Worm (Caenorhabditis elegans) whole organism, L4 larva: ENCODE measurements around the gene pas-7.

ENCODE experiments used
- pqm-1 ChIP-seq: sonication (generic microtip); optimal IDR thresholded peaks from 2 replicates; lab custom pipeline; 2017; ENCODE audit warnings: missing biosample characterization, missing genetic modification characterization
- snpc-4 ChIP-seq: fragments of 150-350 bp; optimal IDR thresholded peaks from 2 replicates; lab custom pipeline; 2014; ENCODE audit warnings: missing biosample characterization, missing genetic modification characterization
- unc-62 ChIP-seq, 3 experiments: fragments of 150-350 bp in 1 of 3; sonication (generic microtip); optimal IDR thresholded peaks in 2 of 3; peaks in 1 of 3; 1 replicate in 1 of 3; 2 replicates in 2 of 3; lab custom pipeline; 2014 to 2017; ENCODE audit warnings: missing biosample characterization in 3 of 3, missing genetic modification characterization in 3 of 3, missing genetic modification reagents in 3 of 3, missing genotype in 1 of 3

DNA sequence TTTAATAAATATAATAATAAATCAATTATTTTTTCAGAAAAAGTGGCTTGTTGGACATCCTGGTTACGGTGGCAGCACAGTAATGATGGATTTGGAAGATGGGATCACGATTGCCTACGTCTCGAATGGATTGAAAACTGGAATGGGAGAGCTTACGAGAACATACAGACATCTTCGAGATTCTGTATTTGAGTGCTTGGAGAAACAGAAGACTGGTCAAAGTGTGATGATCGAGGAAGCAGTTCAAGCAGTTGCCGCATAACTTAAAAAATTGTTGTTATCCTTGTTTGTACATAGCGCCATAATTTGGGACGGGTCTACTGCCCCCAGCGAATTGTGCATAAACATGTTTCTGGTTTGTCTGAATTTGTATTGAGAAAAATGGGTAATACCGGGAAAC lies 1.2 kb downstream of the pas-7 start:
- no peak for TF ChIP-seq pqm-1 (tag; lab: Kevin White, UChicago)
- TF ChIP-seq snpc-4, result no peak
- no peak for TF ChIP-seq unc-62 (GFP tag; optimal IDR thresholded peaks at IDR 0.05 in 1 of 2; lab: Kevin White, UChicago)
- no peak for TF ChIP-seq unc-62 (tag; optimal IDR thresholded peaks at IDR 0.05; lab: Kevin White, UChicago)
